Fruit fly (Drosophila melanogaster): ENCODE results near the gene Srlp.
A peak's percentile ranks its signal among the peaks of the same experiment; 100 is the strongest.

The Srlp gene

DNA sequence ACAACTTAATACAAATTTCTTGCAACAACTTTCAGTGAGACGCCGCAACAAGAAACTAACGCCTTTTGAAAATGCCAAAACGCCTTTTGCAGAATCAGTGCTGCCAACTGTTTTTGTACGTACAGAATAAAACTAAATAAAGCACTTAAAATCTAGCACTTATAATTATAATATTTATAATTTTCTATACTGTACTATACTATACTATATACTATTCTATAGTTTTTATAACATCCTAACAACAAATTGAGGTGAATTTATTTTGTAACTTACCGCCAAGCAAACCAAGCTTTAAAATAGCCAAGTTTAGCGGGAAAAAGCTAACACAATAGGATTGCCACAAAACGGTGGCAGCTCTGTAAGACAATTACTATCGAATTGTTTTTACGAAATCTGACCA, at the start of gene Srlp, which contains the start of gene Aos1:
TSS of gene Srlp (plus strand) at position 335 of the 400 bp plus-strand sequence.
TSS of gene Aos1 (minus strand) at position 59 of the 400 bp plus-strand sequence.
- TF ChIP-seq CG17801 (GFP tag; optimal IDR thresholded peaks at IDR 0.05; ENCODE audit: partially characterized antibody): peak; percentile 52

DNA sequence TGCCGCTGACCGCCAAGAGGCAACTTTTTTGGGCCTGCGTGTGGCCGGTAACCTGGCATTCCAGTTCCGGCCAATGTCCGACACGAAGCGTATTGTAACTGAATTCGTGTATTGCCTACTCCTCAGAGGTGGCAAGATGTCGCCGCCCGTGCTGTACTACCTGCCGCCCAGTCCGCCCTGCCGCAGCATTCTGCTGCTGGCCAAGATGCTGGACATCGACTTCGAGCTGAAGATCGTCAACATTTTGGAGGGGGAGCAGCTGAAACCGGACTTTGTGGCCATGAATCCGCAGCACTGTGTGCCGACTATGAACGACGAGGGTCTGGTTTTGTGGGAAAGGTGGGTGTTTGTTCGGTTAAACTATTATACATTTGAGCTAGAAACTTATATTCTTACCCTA, 49.6 kb upstream of the Srlp start:
- no peak for TF ChIP-seq CG17801 (GFP tag; optimal IDR thresholded peaks at IDR 0.05; ENCODE audit: partially characterized antibody)

DNA sequence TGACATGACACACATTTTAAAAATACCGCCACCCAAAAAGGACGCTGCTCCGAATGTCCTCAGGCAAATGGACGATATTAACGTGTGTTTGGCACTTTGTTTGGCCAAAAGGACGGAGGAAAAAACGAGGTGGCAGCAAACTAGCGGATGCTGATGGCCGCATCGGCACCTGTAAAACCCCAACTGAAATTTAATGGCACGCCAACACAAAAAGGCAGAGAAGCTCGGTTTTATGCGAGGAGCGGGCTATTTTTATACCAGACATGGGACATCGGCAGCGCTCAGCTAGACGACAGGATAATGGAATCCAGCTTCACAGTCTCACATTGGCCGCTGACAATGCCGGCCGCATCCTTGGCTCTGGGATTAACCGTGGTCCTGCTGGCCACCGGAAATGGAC, 47.9 kb upstream of the Srlp start, which contains the start of gene Sol1:
TSS of gene Sol1 (plus strand) at position 301 of the 400 bp plus-strand sequence.
- no peak for TF ChIP-seq CG17801 (GFP tag; optimal IDR thresholded peaks at IDR 0.05; ENCODE audit: partially characterized antibody)

DNA sequence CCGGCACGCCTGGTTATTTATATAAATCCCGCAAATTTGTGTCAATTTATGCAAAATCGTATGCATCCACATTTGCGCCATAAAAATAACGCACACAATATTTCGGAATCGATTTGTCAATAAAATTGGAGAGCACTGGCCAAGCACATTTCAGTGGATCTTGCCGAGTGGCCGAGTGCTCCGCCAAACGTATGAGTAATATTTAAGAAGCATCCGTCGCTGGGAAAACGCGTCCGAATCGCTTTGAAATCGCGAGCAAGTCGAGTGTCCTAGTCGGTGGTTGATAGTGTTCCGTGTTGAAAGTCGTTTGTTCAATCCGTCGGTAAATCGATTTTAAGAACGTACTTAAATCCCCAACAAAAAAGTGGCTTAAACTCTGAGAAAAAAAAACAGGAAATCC, 46.9 kb upstream of the Srlp start, which contains the start of gene CG33098:
TSS of gene CG33098 (plus strand) at position 224 of the 400 bp plus-strand sequence.
- no peak for TF ChIP-seq CG17801 (GFP tag; optimal IDR thresholded peaks at IDR 0.05; ENCODE audit: partially characterized antibody)

DNA sequence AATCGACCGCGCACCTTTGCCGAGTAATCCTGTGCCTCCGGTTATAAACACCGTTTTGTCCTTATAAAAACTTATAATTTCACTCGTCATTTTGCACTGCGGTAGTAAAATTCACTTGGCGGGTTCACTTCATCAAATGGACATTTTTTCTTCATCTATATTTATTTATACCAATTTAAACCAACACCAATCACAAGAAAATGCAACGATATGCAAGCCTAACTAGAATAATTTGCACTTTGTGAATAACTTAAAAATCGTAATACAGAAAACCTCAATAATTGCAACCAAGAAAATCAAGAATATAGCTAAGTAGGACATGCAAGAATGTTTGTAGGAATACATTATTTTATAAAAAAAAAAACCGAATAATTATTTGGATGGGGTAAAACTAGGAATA, 38.0 kb upstream of the Srlp start, which contains the start of the genes CG10096 and CG10097:
TSS of gene CG10096 (minus strand) at position 101 of the 400 bp plus-strand sequence.
TSS of gene CG10097 (minus strand) at position 101 of the 400 bp plus-strand sequence.
- TF ChIP-seq CG17801 (GFP tag; optimal IDR thresholded peaks at IDR 0.05; ENCODE audit: partially characterized antibody): no peak

DNA sequence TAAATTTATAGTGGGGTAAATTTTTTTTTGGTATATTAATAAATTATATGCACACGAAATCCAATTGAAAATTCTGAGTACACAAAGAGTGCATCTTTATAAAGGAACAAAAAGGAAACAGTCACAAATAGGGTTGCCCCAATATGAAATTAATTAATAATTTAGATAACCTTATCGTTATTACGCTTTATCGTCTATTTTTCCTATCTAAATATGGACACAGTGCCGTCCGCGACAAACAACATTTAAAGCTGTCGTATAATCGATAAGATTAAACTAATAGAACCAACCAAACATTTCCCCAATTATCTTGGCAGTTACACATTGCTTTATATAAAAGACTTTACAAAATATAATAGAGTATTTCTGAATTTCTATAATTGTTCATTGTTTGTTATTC, 35.8 kb upstream of the Srlp start:
- peak; percentile 19 for TF ChIP-seq CG17801 (GFP tag; optimal IDR thresholded peaks at IDR 0.05; ENCODE audit: partially characterized antibody)

DNA sequence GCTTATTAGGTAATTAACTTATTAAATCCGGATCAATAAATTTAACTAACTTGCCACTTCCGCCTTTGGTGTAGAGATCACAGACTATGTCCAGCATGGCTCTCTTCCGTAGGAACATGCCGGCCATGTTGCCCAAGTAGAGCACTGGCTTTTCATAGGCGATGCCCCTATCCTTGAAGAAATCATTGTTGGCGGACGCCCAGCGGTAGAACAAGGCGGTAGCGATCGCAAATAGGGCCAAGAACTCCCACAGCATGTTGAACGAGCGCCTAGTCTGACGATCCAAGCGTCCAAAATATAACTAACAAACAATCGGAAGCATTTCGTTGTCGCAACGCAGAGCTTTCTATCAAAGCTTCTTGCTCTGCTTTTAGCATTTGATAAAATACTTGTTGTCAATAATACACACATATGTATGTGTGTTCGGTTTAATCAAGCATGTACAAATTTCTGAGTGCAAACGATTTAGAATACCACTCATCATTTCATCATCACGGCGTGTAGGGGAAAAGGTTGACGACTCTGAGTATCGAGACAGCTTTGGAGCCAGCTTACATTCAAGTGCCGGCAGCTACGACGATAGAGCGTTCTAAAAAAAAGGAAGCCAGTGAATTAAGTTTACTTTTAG, 35.2 kb upstream of the Srlp start, which contains the start of gene Cyp9f3:
TSS of gene Cyp9f3 (minus strand) at position 310 of the 628 bp plus-strand sequence.
- TF ChIP-seq CG17801 (GFP tag; optimal IDR thresholded peaks at IDR 0.05; ENCODE audit: partially characterized antibody): no peak

DNA sequence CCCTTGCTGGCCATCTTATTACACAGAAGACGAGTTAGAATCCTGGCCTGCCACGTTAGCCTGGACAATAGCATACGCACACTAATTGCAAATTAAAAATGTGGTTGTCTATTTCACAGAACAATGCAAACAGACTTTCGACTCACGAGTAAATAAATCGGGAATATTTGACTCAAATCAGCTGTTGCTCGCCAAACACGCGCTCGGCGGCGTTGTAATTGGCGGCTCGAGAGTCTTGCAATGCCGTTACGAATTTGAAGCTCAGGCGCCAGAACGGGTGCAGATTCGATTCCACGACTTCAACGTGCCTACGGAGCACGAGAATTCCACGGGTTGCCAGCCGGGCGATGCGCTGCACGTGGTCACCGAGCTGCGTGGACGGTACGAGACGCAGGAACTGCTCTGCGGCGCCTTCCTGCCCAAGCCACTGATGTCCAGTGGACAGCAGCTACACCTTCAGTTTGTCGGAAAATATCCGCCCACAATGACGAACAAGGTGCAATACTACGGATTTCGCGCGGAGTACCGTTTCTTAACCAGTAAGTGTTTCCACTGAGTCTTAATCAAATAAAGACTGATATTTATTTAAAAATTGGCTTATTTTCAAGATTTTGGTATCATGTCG, 32.1 kb upstream of the Srlp start, which contains the start of gene DNAlig3:
TSS of gene DNAlig3 (minus strand) at position 168 of the 625 bp plus-strand sequence.
- peak; percentile 67 for TF ChIP-seq CG17801 (GFP tag; optimal IDR thresholded peaks at IDR 0.05; ENCODE audit: partially characterized antibody)

DNA sequence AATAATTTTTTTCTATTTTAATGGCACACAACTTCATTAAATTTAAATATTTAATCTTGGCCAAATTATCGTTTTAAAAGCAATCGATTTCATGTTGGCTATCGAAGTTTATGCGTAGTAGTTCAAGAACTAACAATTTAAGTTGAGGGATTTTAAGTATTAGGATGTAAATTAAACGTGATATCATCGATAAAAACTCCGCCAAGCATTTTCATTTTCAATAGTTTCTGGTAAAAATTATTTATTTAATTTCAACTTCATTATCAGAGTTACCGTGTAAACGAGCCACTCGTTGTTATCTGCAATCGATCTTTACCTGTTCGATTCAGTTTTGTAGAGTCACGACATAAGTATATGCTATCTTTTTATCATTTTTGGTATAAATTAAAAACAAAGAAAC, 31.0 kb upstream of the Srlp start:
- peak; percentile 100 for TF ChIP-seq CG17801 (GFP tag; optimal IDR thresholded peaks at IDR 0.05; ENCODE audit: partially characterized antibody)

DNA sequence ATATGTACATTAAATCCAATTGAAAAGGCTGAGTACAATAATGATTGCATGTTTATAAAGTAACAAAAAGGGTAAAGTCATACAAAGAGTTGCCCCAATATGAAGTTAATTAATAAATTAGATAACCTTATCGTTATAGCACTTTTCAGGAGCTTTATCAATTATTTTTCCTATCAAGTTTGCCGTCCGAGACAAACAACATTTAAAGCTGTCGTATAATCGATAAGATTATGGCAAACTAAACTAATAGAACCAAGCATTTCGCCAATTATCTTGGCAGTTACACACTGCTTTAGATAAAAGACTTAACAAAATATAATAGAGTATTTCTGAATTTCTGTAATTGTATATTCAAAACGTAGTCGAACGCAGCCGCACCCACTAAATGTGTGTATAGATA, 28.8 kb upstream of the Srlp start:
- no peak for TF ChIP-seq CG17801 (GFP tag; optimal IDR thresholded peaks at IDR 0.05; ENCODE audit: partially characterized antibody)

DNA sequence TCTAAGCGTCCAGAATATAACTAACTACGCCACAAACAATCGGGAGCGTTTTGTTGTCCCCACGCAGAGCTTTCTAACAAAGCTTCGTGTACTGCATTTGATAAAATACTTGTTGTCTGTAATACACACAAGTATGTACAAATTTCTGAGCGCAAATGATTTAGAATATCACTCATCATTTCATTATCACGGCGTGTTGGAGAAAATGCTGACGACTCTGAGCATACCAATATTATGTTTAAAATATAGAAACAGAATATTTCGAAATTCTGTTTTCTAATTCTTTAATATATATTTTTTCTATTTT, 28.0 kb upstream of the Srlp start, which contains the start of gene Cyp9f2:
TSS of gene Cyp9f2 (minus strand) at position 101 of the 307 bp plus-strand sequence.
- TF ChIP-seq CG17801 (GFP tag; optimal IDR thresholded peaks at IDR 0.05; ENCODE audit: partially characterized antibody): no peak

DNA sequence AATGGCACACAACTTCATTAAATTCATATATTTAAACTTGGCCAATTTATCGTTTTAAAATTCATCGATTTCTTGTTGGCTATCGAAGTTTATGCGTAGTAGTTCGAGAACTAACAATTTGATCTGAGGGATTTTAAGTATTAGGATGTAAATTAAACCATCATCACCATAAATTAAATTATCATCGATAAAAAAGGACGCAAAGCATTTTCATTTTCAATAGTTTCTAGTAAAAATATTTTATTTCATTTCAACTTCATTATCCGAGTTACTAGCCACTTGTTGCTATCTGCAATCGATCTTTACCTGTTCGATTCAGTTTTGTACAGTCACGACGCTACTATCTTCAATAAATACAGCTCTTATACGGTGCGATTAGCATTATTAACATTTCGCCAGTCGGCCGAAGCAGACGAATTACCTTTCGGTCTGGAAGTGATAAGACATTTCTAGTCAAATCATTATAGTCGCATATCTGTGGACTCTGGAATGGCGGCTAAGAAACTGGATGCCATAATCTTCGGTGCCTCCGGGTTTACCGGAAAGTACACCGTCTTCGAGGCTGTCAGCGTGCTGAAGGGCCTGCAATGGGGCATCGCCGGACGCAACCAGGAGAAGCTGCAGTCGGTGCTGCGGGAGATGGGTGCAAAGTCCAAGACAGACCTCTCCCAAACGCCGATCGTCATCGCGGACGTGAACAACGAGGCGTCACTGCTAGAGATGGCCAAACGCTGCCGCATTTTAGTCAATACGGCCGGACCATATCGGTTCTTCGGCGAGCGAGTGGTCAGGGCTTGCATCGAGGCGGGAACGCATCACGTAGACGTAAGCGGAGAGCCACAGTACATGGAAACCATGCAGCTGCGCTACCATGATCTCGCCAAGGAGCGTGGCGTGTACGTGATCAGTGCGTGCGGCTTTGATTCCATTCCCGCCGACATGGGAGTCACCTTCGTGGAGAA, 27.4 kb upstream of the Srlp start, which contains the start of gene CG5167:
TSS of gene CG5167 (plus strand) at position 298 of the 962 bp plus-strand sequence.
- TF ChIP-seq CG17801 (GFP tag; optimal IDR thresholded peaks at IDR 0.05; ENCODE audit: partially characterized antibody): peak; percentile 75

DNA sequence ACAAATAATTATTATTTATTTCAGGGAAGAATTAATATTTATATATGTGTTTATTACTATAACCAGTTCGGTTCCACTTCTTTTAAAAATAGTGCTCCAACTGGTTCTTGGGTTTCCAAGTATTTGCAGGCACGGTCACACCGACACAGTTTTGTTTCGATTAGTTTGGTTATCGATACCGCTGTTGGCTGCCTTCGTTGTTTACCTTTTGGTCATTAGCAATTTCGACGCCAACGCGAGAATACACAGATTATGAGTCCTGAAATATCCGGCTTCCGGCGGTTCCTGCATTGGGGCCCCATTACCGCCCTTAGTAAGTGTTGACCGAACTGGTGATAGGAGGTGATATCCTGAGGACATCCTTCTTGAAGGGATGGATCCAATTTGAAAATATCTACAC, 25.7 kb upstream of the Srlp start, which contains the start of gene CG5196:
TSS of gene CG5196 (plus strand) at position 157 of the 400 bp plus-strand sequence.
- TF ChIP-seq CG17801 (GFP tag; optimal IDR thresholded peaks at IDR 0.05; ENCODE audit: partially characterized antibody): peak; percentile 25

DNA sequence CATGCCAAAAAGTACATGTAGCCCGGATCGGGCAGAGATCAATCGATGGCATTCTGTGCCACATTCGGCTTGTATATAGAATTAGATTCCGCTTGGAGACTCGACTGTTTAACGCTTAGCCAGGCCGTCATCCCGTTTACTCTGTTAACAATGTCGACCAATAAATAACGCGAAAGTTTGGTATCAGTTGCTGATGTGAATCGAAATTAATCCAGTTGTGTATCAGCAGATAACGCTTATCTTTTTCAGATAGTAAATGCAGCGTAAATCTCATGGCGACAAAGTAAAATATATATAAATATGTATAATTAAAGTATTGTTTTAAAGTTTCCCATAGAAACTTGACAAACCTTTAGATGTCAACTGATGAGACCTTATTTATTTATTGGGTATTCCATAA, 22.4 kb upstream of the Srlp start:
- TF ChIP-seq CG17801 (GFP tag; optimal IDR thresholded peaks at IDR 0.05; ENCODE audit: partially characterized antibody): no peak
